Fruit fly (Drosophila melanogaster): ENCODE results near the gene CG31673.

The CG31673 gene

DNA sequence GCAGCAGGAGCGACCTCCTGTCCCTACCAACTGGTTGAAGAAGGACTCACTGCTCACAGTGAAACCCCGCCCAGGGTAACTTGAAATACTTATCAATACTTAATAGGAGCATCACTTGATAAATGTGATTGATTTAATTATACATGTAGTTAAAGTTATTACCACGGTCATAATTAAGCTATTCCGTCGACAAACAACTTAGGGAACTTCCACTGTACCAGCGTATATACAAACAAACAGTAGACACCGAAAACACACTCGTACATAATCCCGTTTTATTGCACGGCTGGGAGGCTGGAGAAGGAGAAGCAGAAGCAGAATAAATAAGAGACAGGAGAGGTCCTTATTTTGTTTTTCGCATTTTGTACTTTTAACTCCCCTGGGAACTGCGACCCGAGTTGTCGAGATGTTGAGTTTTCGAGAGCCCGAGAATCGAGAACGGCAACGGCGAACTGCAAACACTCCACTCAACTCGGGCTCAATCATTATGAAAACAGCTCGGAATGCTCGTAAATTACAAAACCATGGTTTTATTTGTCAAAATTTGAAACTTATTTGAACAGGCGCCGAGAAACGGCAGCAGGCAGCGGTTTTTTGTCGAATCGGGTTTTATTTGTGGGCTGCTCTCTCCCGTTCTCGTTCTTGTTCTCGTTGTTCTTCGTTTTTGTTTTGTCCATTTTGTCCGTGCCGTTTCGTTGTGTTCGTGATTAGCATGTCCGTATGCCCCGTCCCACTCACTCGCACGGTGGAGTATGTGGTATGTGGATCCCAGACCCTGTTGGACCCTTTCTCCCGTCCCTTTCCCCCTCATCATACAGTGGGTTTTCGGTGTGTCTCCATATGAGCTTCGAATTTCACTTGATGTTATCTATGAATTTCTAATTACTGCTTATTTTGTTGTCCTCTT is 29.2 kb upstream of the CG31673 start (continued):
- TF ChIP-seq emc (GFP tag; optimal IDR thresholded peaks at IDR 0.05) (peak; percentile 60), CG14965 (GFP tag; optimal IDR thresholded peaks at IDR 0.05; ENCODE audit: borderline replicate concordance) (peak; percentile 48), CG1233 (GFP tag; optimal IDR thresholded peaks at IDR 0.05) (peak; percentile 69), ERR (GFP tag; optimal IDR thresholded peaks at IDR 0.05) (peak; percentile 84), ken (GFP tag; IDR thresholded peaks at IDR 0.05) (peak; percentile 35; the same call in 1 of the 3 replicates), CG10462 (GFP tag; optimal IDR thresholded peaks at IDR 0.05) (peak; percentile 38), CG30431 (GFP tag; optimal IDR thresholded peaks at IDR 0.05) (peak; percentile 52), unpg (GFP tag; optimal IDR thresholded peaks at IDR 0.05) (peak; percentile 77), pnt (GFP tag; optimal IDR thresholded peaks at IDR 0.05) (peak; percentile 67), pfk (GFP tag; optimal IDR thresholded peaks at IDR 0.05) (no peak), CG10543 (GFP tag; optimal IDR thresholded peaks at IDR 0.05) (peak; percentile 69), CG31224 (GFP tag; IDR thresholded peaks at IDR 0.05) (peak; percentile 97), Awh (GFP tag; IDR thresholded peaks at IDR 0.05) (peak; percentile 59; the same call in 1 of the 2 replicates), Ada2b (GFP tag; IDR thresholded peaks at IDR 0.05) (peak; percentile 72), YL-1 (GFP tag; optimal IDR thresholded peaks at IDR 0.05) (no peak), Pdp1 (GFP tag; optimal IDR thresholded peaks at IDR 0.05) (peak; percentile 72 to 83), Hr39 (optimal IDR thresholded peaks at IDR 0.05) (no peak), Ets65A (GFP tag) (peak; percentile 96), CG2678 (tag; optimal IDR thresholded peaks at IDR 0.05) (peak; percentile 87), Fer2 (tag; optimal IDR thresholded peaks at IDR 0.05) (peak; percentile 63), HLH4C (GFP tag; IDR thresholded peaks at IDR 0.05; ENCODE audit: partially characterized antibody) (no peak; the same call in 2 of the 3 replicates), Side (GFP tag; optimal IDR thresholded peaks at IDR 0.05) (peak; percentile 82), Xrp1 (GFP tag; IDR thresholded peaks at IDR 0.05) (peak; percentile 82), CG8281 (tag; optimal IDR thresholded peaks at IDR 0.05) (no peak), bcd (GFP tag; optimal IDR thresholded peaks at IDR 0.05) (peak; percentile 72), crp (GFP tag; optimal IDR thresholded peaks at IDR 0.05) (no peak), gt (GFP tag; IDR thresholded peaks at IDR 0.05) (no peak), NC2α (GFP tag; optimal IDR thresholded peaks at IDR 0.05) (peak; percentile 36), kah (GFP tag; optimal IDR thresholded peaks at IDR 0.05) (no peak), ac (GFP tag; optimal IDR thresholded peaks at IDR 0.05) (peak; percentile 43), CG7372 (GFP tag; IDR thresholded peaks at IDR 0.05) (peak; percentile 62), Trl (optimal IDR thresholded peaks at IDR 0.05) (peak; percentile 3 to 4), Trl (GFP tag; optimal IDR thresholded peaks at IDR 0.05) (peak; percentile 82), Dad (GFP tag; optimal IDR thresholded peaks at IDR 0.05) (peak; percentile 67), CG2202 (tag; optimal IDR thresholded peaks at IDR 0.05) (peak; percentile 30), HLHmδ (GFP tag; optimal IDR thresholded peaks at IDR 0.05) (no peak), hkb (optimal IDR thresholded peaks at IDR 0.05) (no peak), hkb (GFP tag; IDR thresholded peaks at IDR 0.05) (peak; percentile 77), NK7.1 (GFP tag; optimal IDR thresholded peaks at IDR 0.05) (peak; percentile 61), al (GFP tag; IDR thresholded peaks at IDR 0.05) (peak; percentile 62; the same call in 1 of the 2 replicates), ind (GFP tag; optimal IDR thresholded peaks at IDR 0.05) (peak; percentile 77), croc (GFP tag; conservative IDR thresholded peaks at IDR 0.05) (peak; percentile 53), pb (GFP tag; optimal IDR thresholded peaks at IDR 0.05) (peak; percentile 60), CG6813 (GFP tag; optimal IDR thresholded peaks at IDR 0.05) (peak; percentile 73), CG42726 (GFP tag; IDR thresholded peaks at IDR 0.05; ENCODE audit: partially characterized antibody) (no peak), CG11093 (GFP tag; IDR thresholded peaks at IDR 0.05) (no peak), CG6683 (GFP tag; optimal IDR thresholded peaks at IDR 0.05) (peak; percentile 54), CG15514 (GFP tag; optimal IDR thresholded peaks at IDR 0.05) (peak; percentile 77), CTCF (GFP tag; optimal IDR thresholded peaks at IDR 0.05) (no peak), tup (GFP tag; optimal IDR thresholded peaks at IDR 0.05) (peak; percentile 22)

Data from whole organism, embryonic.